Fruit fly (Drosophila melanogaster) whole organism, embryonic: ENCODE measurements around the gene CG3032.
A peak's percentile ranks its signal among the peaks of the same experiment; 100 is the strongest.

Experiments used
- ATbp ChIP-seq: fragments of 200-800 bp; sonication (Bioruptor generic); optimal IDR thresholded peaks from 2 replicates; lab custom pipeline; 2017; ENCODE audit warnings: missing biosample characterization, mild to moderate bottlenecking, missing genetic modification characterization, missing genetic modification reagents
- Abd-B ChIP-seq: fragments of 200-800 bp; sonication (Bioruptor generic); optimal IDR thresholded peaks from 2 replicates; lab custom pipeline; 2018; ENCODE audit warnings: missing biosample characterization, mild to moderate bottlenecking, missing genetic modification characterization, moderate library complexity
- B-H2 ChIP-seq: fragments of 200-800 bp; sonication (Bioruptor generic); optimal IDR thresholded peaks from 2 replicates; lab custom pipeline; 2018; ENCODE audit warnings: missing biosample characterization, mild to moderate bottlenecking, missing genetic modification characterization
- Blimp-1 ChIP-seq: fragments of 200-800 bp; sonication (Bioruptor generic); optimal IDR thresholded peaks from 3 replicates; lab custom pipeline; 2018; ENCODE audit warnings: missing biosample characterization, missing genetic modification characterization, mild to moderate bottlenecking, moderate library complexity, missing genetic modification reagents
- CG10267 ChIP-seq: fragments of 200-800 bp; sonication (Bioruptor generic); optimal IDR thresholded peaks from 2 replicates; lab custom pipeline; 2018; ENCODE audit warnings: missing biosample characterization, mild to moderate bottlenecking, missing genetic modification characterization, moderate library complexity
- CG10321 ChIP-seq: fragments of 200-800 bp; sonication (Bioruptor generic); IDR thresholded peaks from 2 replicates; pipeline ENCODE4 v1.3.6; 2022; ENCODE audit warnings: missing biosample characterization, missing genetic modification characterization
- CG11085 ChIP-seq: fragments of 200-800 bp; sonication (Bioruptor generic); IDR thresholded peaks from 2 replicates; pipeline ENCODE4 v1.3.6; 2022; ENCODE audit warnings: missing biosample characterization, missing genetic modification characterization
- CG12236 ChIP-seq: fragments of 200-800 bp; sonication (Bioruptor generic); optimal IDR thresholded peaks from 2 replicates; lab custom pipeline; 2016; ENCODE audit warnings: missing biosample characterization, missing genetic modification characterization
- CG1233 ChIP-seq: fragments of 200-800 bp; sonication (Bioruptor generic); optimal IDR thresholded peaks from 4 replicates; lab custom pipeline; 2018; ENCODE audit warnings: missing biosample characterization, mild to moderate bottlenecking, missing genetic modification characterization
- CG12391 ChIP-seq: fragments of 200-800 bp; sonication (Bioruptor generic); optimal IDR thresholded peaks from 3 replicates; lab custom pipeline; 2018; ENCODE audit warnings: missing biosample characterization, mild to moderate bottlenecking, missing genetic modification characterization, moderate library complexity
- CG12744 ChIP-seq: fragments of 200-800 bp; sonication (Bioruptor generic); optimal IDR thresholded peaks from 2 replicates; lab custom pipeline; 2016; ENCODE audit warnings: missing biosample characterization, missing genetic modification characterization
- CG14667 ChIP-seq: fragments of 200-800 bp; sonication (Bioruptor generic); IDR thresholded peaks from 2 replicates; pipeline ENCODE4 v1.3.6; 2022; ENCODE audit warnings: missing biosample characterization, missing genetic modification characterization
- CG1647 ChIP-seq: fragments of 200-800 bp; sonication (Bioruptor generic); optimal IDR thresholded peaks from 3 replicates; lab custom pipeline; 2016; ENCODE audit warnings: missing biosample characterization, missing genetic modification characterization
- CG2116 ChIP-seq: fragments of 200-800 bp; sonication (Bioruptor generic); optimal IDR thresholded peaks from 3 replicates; lab custom pipeline; 2018; ENCODE audit warnings: missing biosample characterization, mild to moderate bottlenecking, missing genetic modification characterization
- CG32532 ChIP-seq: fragments of 200-800 bp; sonication (Bioruptor generic); IDR thresholded peaks from 2 replicates; pipeline ENCODE4 v1.3.6; 2022; ENCODE audit warnings: missing biosample characterization, missing genetic modification characterization
- CG32767 ChIP-seq: fragments of 200-800 bp; sonication (Bioruptor generic); IDR thresholded peaks from 2 replicates; pipeline ENCODE4 v1.3.6; 2022; ENCODE audit warnings: missing biosample characterization, missing genetic modification characterization
- CG4424 ChIP-seq: fragments of 200-800 bp; sonication (Bioruptor generic); optimal IDR thresholded peaks from 3 replicates; lab custom pipeline; 2016; ENCODE audit warnings: missing biosample characterization, missing genetic modification characterization
- CG4707 ChIP-seq: fragments of 200-800 bp; sonication (Bioruptor generic); optimal IDR thresholded peaks from 2 replicates; lab custom pipeline; 2018; ENCODE audit warnings: missing biosample characterization, mild to moderate bottlenecking, missing genetic modification characterization, moderate library complexity
- CG4730 ChIP-seq: fragments of 200-800 bp; sonication (Bioruptor generic); IDR thresholded peaks from 2 replicates; pipeline ENCODE4 v1.3.6; 2022; ENCODE audit warnings: missing biosample characterization, missing genetic modification characterization
- CG4854 ChIP-seq: fragments of 200-800 bp; sonication (Bioruptor generic); optimal IDR thresholded peaks from 2 replicates; lab custom pipeline; 2016; ENCODE audit warnings: missing biosample characterization, missing genetic modification characterization, inconsistent platforms
- CG6254 ChIP-seq: fragments of 200-800 bp; sonication (Bioruptor generic); optimal IDR thresholded peaks from 3 replicates; lab custom pipeline; 2017; ENCODE audit warnings: mild to moderate bottlenecking, missing biosample characterization, missing genetic modification reagents, missing genetic modification characterization
- CG6765 ChIP-seq: fragments of 200-800 bp; sonication (Bioruptor generic); optimal IDR thresholded peaks from 3 replicates; lab custom pipeline; 2017; ENCODE audit warnings: missing biosample characterization, mild to moderate bottlenecking, missing genetic modification characterization
- CG7372 ChIP-seq: fragments of 200-800 bp; sonication (Bioruptor generic); IDR thresholded peaks from 2 replicates; pipeline ENCODE4 v1.3.6; 2022; ENCODE audit warnings: missing biosample characterization, missing genetic modification characterization
- CkIIα-i1 ChIP-seq: fragments of 200-800 bp; sonication (Bioruptor generic); IDR thresholded peaks from 2 replicates; pipeline ENCODE4 v1.3.6; 2022; ENCODE audit warnings: missing biosample characterization, missing genetic modification characterization
- Dad ChIP-seq: fragments of 200-800 bp; sonication (Bioruptor generic); optimal IDR thresholded peaks from 3 replicates; lab custom pipeline; 2016; ENCODE audit warnings: missing biosample characterization, missing genetic modification characterization
- Dip2 ChIP-seq: fragments of 200-800 bp; sonication (Bioruptor generic); IDR thresholded peaks from 2 replicates; pipeline ENCODE4 v1.3.6; 2022; ENCODE audit warnings: missing biosample characterization, missing genetic modification characterization
- GATAe ChIP-seq: fragments of 200-800 bp; sonication (Bioruptor generic); conservative IDR thresholded peaks from 2 replicates; pipeline ENCODE4 v1.3.6; 2022; ENCODE audit warnings: missing biosample characterization, missing genetic modification characterization
- Jarid2 ChIP-seq: fragments of 200-800 bp; sonication (Bioruptor generic); optimal IDR thresholded peaks from 3 replicates; lab custom pipeline; 2017; ENCODE audit warnings: mild to moderate bottlenecking, missing biosample characterization, missing genetic modification reagents, missing genetic modification characterization
- Lhr ChIP-seq: fragments of 200-800 bp; sonication (Bioruptor generic); optimal IDR thresholded peaks from 3 replicates; lab custom pipeline; 2017; ENCODE audit warnings: mild to moderate bottlenecking, missing biosample characterization, missing genetic modification reagents, missing genetic modification characterization
- Myb ChIP-seq: fragments of 200-800 bp; sonication (Bioruptor generic); optimal IDR thresholded peaks from 2 replicates; lab custom pipeline; 2016; ENCODE audit warnings: missing biosample characterization, missing genetic modification characterization
- NC2α ChIP-seq: fragments of 200-800 bp; sonication (Bioruptor generic); optimal IDR thresholded peaks from 2 replicates; lab custom pipeline; 2016; ENCODE audit warnings: missing biosample characterization, missing genetic modification characterization
- Side ChIP-seq: fragments of 200-800 bp; sonication (Bioruptor generic); optimal IDR thresholded peaks from 2 replicates; lab custom pipeline; 2016; ENCODE audit warnings: missing biosample characterization, missing genetic modification characterization
- Taf1 ChIP-seq: fragments of 200-800 bp; sonication (Bioruptor generic); IDR thresholded peaks from 2 replicates; pipeline ENCODE4 v1.3.6; 2022; ENCODE audit warnings: missing biosample characterization, missing genetic modification characterization
- ara ChIP-seq: fragments of 200-800 bp; sonication (Bioruptor generic); IDR thresholded peaks from 2 replicates; pipeline ENCODE4 v1.3.6; 2022; ENCODE audit warnings: missing biosample characterization, missing genetic modification characterization
- bowl ChIP-seq: fragments of 200-800 bp; sonication (Bioruptor generic); IDR thresholded peaks from 2 replicates; pipeline ENCODE4 v1.3.6; 2022; ENCODE audit warnings: missing biosample characterization, missing genetic modification characterization
- chif ChIP-seq, 2 experiments: fragments of 200-800 bp; sonication (Bioruptor generic); optimal IDR thresholded peaks; 3 replicates each; lab custom pipeline; 2016; ENCODE audit warnings: missing biosample characterization in 2 of 2, missing genetic modification characterization in 2 of 2
- ems ChIP-seq: fragments of 200-800 bp; sonication (Bioruptor generic); optimal IDR thresholded peaks from 3 replicates; lab custom pipeline; 2016; ENCODE audit warnings: missing biosample characterization, missing genetic modification characterization
- fru ChIP-seq: fragments of >200 bp; optimal IDR thresholded peaks from 2 replicates; lab custom pipeline; 2017
- fu2 ChIP-seq: fragments of 200-800 bp; sonication (Bioruptor generic); optimal IDR thresholded peaks from 2 replicates; lab custom pipeline; 2016; ENCODE audit warnings: missing biosample characterization, missing genetic modification characterization
- gce ChIP-seq: fragments of 200-800 bp; sonication (Bioruptor generic); IDR thresholded peaks from 3 replicates; pipeline ENCODE4 v1.3.6; 2022; ENCODE audit warnings: missing biosample characterization, missing genetic modification characterization
- gsb ChIP-seq: fragments of 200-800 bp; sonication (Bioruptor generic); IDR thresholded peaks from 2 replicates; pipeline ENCODE4 v1.3.6; 2022; ENCODE audit warnings: missing biosample characterization, missing genetic modification characterization
- inv ChIP-seq: fragments of 200-800 bp; sonication (Bioruptor generic); IDR thresholded peaks from 2 replicates; pipeline ENCODE4 v1.3.6; 2022; ENCODE audit warnings: missing biosample characterization, missing genetic modification characterization; ENCODE audit not compliant: partially characterized antibody
- knrl ChIP-seq: fragments of 200-800 bp; sonication (Bioruptor generic); IDR thresholded peaks from 3 replicates; pipeline ENCODE4 v1.3.6; 2022; ENCODE audit warnings: missing biosample characterization, missing genetic modification characterization; ENCODE audit not compliant: partially characterized antibody
- maf-S ChIP-seq: fragments of 200-800 bp; sonication (Bioruptor generic); optimal IDR thresholded peaks from 2 replicates; lab custom pipeline; 2016; ENCODE audit warnings: missing biosample characterization, missing genetic modification characterization
- mam ChIP-seq: fragments of 200-800 bp; sonication (Bioruptor generic); optimal IDR thresholded peaks from 3 replicates; lab custom pipeline; 2016; ENCODE audit warnings: missing biosample characterization, missing genetic modification characterization
- sd ChIP-seq: fragments of 200-800 bp; sonication (Bioruptor generic); optimal IDR thresholded peaks from 3 replicates; lab custom pipeline; 2018; ENCODE audit warnings: missing biosample characterization, mild to moderate bottlenecking, missing genetic modification characterization, moderate library complexity
- sim ChIP-seq: fragments of 200-800 bp; sonication (Bioruptor generic); IDR thresholded peaks from 2 replicates; pipeline ENCODE4 v1.3.6; 2022; ENCODE audit warnings: missing biosample characterization, missing genetic modification characterization
- sima ChIP-seq: fragments of 200-800 bp; sonication (Bioruptor generic); optimal IDR thresholded peaks from 2 replicates; lab custom pipeline; 2016; ENCODE audit warnings: missing biosample characterization, missing genetic modification characterization
- slou ChIP-seq: fragments of 200-800 bp; sonication (Bioruptor generic); optimal IDR thresholded peaks from 3 replicates; lab custom pipeline; 2016; ENCODE audit warnings: missing biosample characterization, missing genetic modification characterization
- stc ChIP-seq: fragments of 200-800 bp; sonication (Bioruptor generic); IDR thresholded peaks from 2 replicates; pipeline ENCODE4 v1.3.6; 2022; ENCODE audit warnings: missing biosample characterization, missing genetic modification characterization
- tgo ChIP-seq: fragments of 200-800 bp; sonication (Bioruptor generic); IDR thresholded peaks from 3 replicates; pipeline ENCODE4 v1.3.6; 2022; ENCODE audit warnings: missing biosample characterization, missing genetic modification characterization
- tup ChIP-seq: fragments of 200-800 bp; sonication (Bioruptor generic); optimal IDR thresholded peaks from 2 replicates; lab custom pipeline; 2016; ENCODE audit warnings: missing biosample characterization, mild to moderate bottlenecking, missing genetic modification characterization, moderate library complexity

The CG3032 gene

dm6 chrX:7014931-7015428, 1.3 kb upstream of the CG3032 start (continued):
- peak; percentile 41 for TF ChIP-seq CG10267 (tag; lab: Kevin White, UChicago)
- TF ChIP-seq ara: no peak; the same call in none of the 2 replicates
- TF ChIP-seq sim (GFP tag; lab: Robert Waterston, UW): no peak
- no peak for TF ChIP-seq tup (GFP tag; lab: Kevin White, UChicago)
- TF ChIP-seq chif (GFP tag; optimal IDR thresholded peaks at IDR 0.05; lab: Kevin White, UChicago): peak in 1 of 2 experiments; percentile 19
- peak; percentile 15; the same call in 1 of the 2 replicates for TF ChIP-seq Taf1 (GFP tag; lab: Robert Waterston, UW)
- TF ChIP-seq fu2: no peak
- TF ChIP-seq ems (GFP tag; lab: Kevin White, UChicago): peak; percentile 16
- no peak for TF ChIP-seq CkIIα-i1 (GFP tag; lab: Robert Waterston, UW)
- TF ChIP-seq Jarid2 (GFP tag; lab: Kevin White, UChicago): no peak
- peak; percentile 79 for TF ChIP-seq Myb (GFP tag; lab: Kevin White, UChicago)
- no peak for TF ChIP-seq CG12744
- TF ChIP-seq Abd-B (GFP tag; lab: Kevin White, UChicago): peak; percentile 48
- peak; percentile 52 for TF ChIP-seq B-H2 (GFP tag; lab: Kevin White, UChicago)
- peak; percentile 54 for TF ChIP-seq Dad (GFP tag; lab: Kevin White, UChicago)
- peak; percentile 19 for TF ChIP-seq slou
- peak; percentile 65 for TF ChIP-seq Lhr
- no peak for TF ChIP-seq CG32767 (GFP tag; lab: Robert Waterston, UW)
- TF ChIP-seq CG4854: no peak
- TF ChIP-seq mam (GFP tag; lab: Kevin White, UChicago): peak; percentile 74
- TF ChIP-seq CG11085 (GFP tag; lab: Robert Waterston, UW): peak; percentile 46; the same call in 1 of the 2 replicates
- TF ChIP-seq Dip2: peak; percentile 93
- peak; percentile 77 for TF ChIP-seq CG32532
- TF ChIP-seq knrl (GFP tag; lab: Robert Waterston, UW): peak; percentile 62
- TF ChIP-seq CG10321: no peak
- peak; percentile 20 for TF ChIP-seq CG4424
- 0 out of 2 replicates have a peak, but pooled peaks have one; percentile 21 for TF ChIP-seq CG4730 (GFP tag; lab: Robert Waterston, UW)
- TF ChIP-seq Blimp-1 (GFP tag; lab: Kevin White, UChicago): peak; percentile 31
- TF ChIP-seq CG12391 (tag; lab: Kevin White, UChicago): peak; percentile 35
- peak; percentile 18 for TF ChIP-seq CG1233
- TF ChIP-seq gsb: 0 out of 2 replicates have a peak, but pooled peaks have one; percentile 6
- no peak for TF ChIP-seq fru
- TF ChIP-seq gce (GFP tag; lab: Robert Waterston, UW): no peak
- no peak for TF ChIP-seq inv
- no peak for TF ChIP-seq GATAe (GFP tag; lab: Robert Waterston, UW)
- peak; percentile 36 for TF ChIP-seq CG2116
- no peak for TF ChIP-seq ATbp (GFP tag; lab: Kevin White, UChicago)
- peak; percentile 72 for TF ChIP-seq Side (GFP tag; lab: Kevin White, UChicago)
- TF ChIP-seq bowl: no peak
- no peak for TF ChIP-seq CG1647 (GFP tag; lab: Kevin White, UChicago)
- no peak; the same call in 1 of the 2 replicates for TF ChIP-seq stc (GFP tag; lab: Robert Waterston, UW)
- no peak for TF ChIP-seq CG6254 (GFP tag; lab: Kevin White, UChicago)
- no peak for TF ChIP-seq CG12236 (GFP tag; lab: Kevin White, UChicago)
- TF ChIP-seq sd (tag; lab: Kevin White, UChicago): no peak
- TF ChIP-seq sima: peak; percentile 43
- no peak for TF ChIP-seq CG7372 (GFP tag; lab: Robert Waterston, UW)
- no peak for TF ChIP-seq NC2α
- peak; percentile 43; the same call in 2 of the 3 replicates for TF ChIP-seq tgo (GFP tag; lab: Robert Waterston, UW)
- TF ChIP-seq maf-S (GFP tag; lab: Kevin White, UChicago): no peak
- TF ChIP-seq CG4707 (GFP tag; lab: Kevin White, UChicago): peak; percentile 17
- TF ChIP-seq CG6765 (GFP tag; lab: Kevin White, UChicago): peak; percentile 11
- TF ChIP-seq CG14667: no peak
